Fruit fly (Drosophila melanogaster): ENCODE results near the gene Gcat.

DNA sequence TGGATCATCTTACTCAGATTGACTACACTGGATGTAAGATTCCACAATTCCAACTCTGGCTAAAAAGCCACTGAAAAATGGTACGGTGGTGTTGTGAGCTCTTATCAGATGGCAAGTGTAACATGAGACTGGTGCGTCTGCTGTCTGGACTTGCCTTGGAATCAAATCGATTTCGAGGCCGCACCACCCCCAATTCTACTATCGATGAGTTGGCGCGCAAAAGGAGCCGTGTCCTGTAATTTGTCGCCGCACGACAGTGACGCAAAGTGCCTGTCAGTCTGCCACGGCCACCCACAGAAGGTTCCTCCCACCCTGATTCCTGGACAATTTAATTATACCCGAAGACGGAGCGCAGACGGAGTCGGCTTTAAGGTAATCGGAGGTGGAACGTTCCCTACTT lies 34.1 kb downstream of the Gcat start:
- TF ChIP-seq Hr39 (GFP tag; optimal IDR thresholded peaks at IDR 0.05) (no peak), eg (GFP tag; IDR thresholded peaks at IDR 0.05) (no peak), cyc (GFP tag; optimal IDR thresholded peaks at IDR 0.05) (no peak), Eip75B (GFP tag; optimal IDR thresholded peaks at IDR 0.05) (no peak), CG6854 (GFP tag; optimal IDR thresholded peaks at IDR 0.05) (no peak), CG11902 (GFP tag; optimal IDR thresholded peaks at IDR 0.05) (no peak), CG6792 (GFP tag; optimal IDR thresholded peaks at IDR 0.05) (no peak), OdsH (GFP tag; optimal IDR thresholded peaks at IDR 0.05) (no peak), CG1621 (tag; optimal IDR thresholded peaks at IDR 0.05) (no peak), net (GFP tag; optimal IDR thresholded peaks at IDR 0.05) (no peak), CG3032 (tag; optimal IDR thresholded peaks at IDR 0.05) (no peak), CG6163 (GFP tag; IDR thresholded peaks at IDR 0.05) (no peak), spab (GFP tag; optimal IDR thresholded peaks at IDR 0.05) (no peak), Gug (GFP tag; IDR thresholded peaks at IDR 0.05) (no peak)
